Worm (Caenorhabditis elegans) whole organism, L4/young adult: Measurements from ENCODE around the gene srx-120.

Experiments
- W03F9.2 ChIP-seq: fragments of 150-350 bp; optimal IDR thresholded peaks from 2 replicates; lab custom pipeline; 2014; ENCODE audit warnings: missing biosample characterization, missing genetic modification characterization
- dao-5 ChIP-seq: sonication (generic microtip); optimal IDR thresholded peaks from 2 replicates; lab custom pipeline; 2016; ENCODE audit warnings: missing genotype, missing genetic modification characterization, moderate library complexity, missing compliant biosample characterization
- him-1 ChIP-seq: sonication (generic microtip); optimal IDR thresholded peaks from 2 replicates; lab custom pipeline; 2016; ENCODE audit warnings: missing genotype, missing genetic modification reagents, missing genetic modification characterization, missing compliant biosample characterization

- no peak for TF ChIP-seq dao-5 (tag; lab: Kevin White, UChicago)
- TF ChIP-seq W03F9.2 = no peak
- TF ChIP-seq him-1 (tag; lab: Kevin White, UChicago) = no peak
Observed at ce11 chrII:12560210-12560609, 29.2 kb downstream of the srx-120 start, which contains the start of gene F49C5.12.
